Worm (Caenorhabditis elegans): ENCODE results near the gene F25B4.7.

DNA sequence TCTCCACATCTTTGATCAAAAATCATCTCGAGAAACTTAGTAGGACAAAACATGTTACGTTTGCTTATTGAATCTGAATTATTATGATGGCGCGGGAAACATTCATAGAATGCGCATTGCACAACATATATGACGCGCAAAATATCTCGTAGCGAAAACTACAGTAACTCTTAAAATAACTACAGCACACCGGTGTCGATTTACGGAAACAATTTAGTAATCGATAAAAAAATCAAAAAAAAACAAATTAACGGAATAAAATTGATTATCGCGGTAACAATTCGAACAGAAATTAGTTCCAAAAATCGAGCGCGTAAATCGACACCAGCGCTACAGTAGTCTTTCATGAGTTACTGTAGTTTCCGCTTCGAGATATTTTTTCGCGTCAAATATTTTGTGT, 35.1 kb upstream of the F25B4.7 start:
- no peak for TF ChIP-seq snpc-4 (tag; optimal IDR thresholded peaks at IDR 0.05)
- TF ChIP-seq unc-39 (tag; optimal IDR thresholded peaks at IDR 0.05): no peak
- TF ChIP-seq mep-1 (tag; optimal IDR thresholded peaks at IDR 0.05): no peak

All from whole organism, mixed stage, embryonic.